Worm (Caenorhabditis elegans): ENCODE data around the gene vps-33.1.

- TF ChIP-seq jun-1 (tag; optimal IDR thresholded peaks at IDR 0.05) (no peak), nhr-76 (tag; optimal IDR thresholded peaks at IDR 0.05) (no peak), unc-62 (GFP tag; optimal IDR thresholded peaks at IDR 0.05 in 1 of 2) (no peak), unc-62 (tag; optimal IDR thresholded peaks at IDR 0.05) (no peak), nhr-237 (tag; optimal IDR thresholded peaks at IDR 0.05) (no peak), egl-27 (tag; optimal IDR thresholded peaks at IDR 0.05) (no peak), lin-29 (GFP tag; IDR thresholded peaks at IDR 0.05) (no peak), daf-16 (GFP tag; optimal IDR thresholded peaks at IDR 0.05) (no peak), daf-16 (tag; optimal IDR thresholded peaks at IDR 0.05) (peak; percentile 60), ztf-11 (tag; optimal IDR thresholded peaks at IDR 0.05) (no peak), zag-1 (tag; optimal IDR thresholded peaks at IDR 0.05) (no peak), nhr-111 (GFP tag; optimal IDR thresholded peaks at IDR 0.05) (no peak), snpc-4 (tag; optimal IDR thresholded peaks at IDR 0.05) (no peak), nhr-11 (tag; optimal IDR thresholded peaks at IDR 0.05) (no peak)
These were observed 17.0 kb upstream of the vps-33.1 start, which contains the start of gene fli-1 for ce11 chrIII:8683679-8684263.
